Worm (Caenorhabditis elegans) whole organism, dauer: Measurements from ENCODE around the gene C09F12.2.
A peak's percentile ranks its signal among the peaks of the same experiment; 100 is the strongest.

Experiments used
- unc-62 ChIP-seq: sonication (generic microtip); optimal IDR thresholded peaks from 2 replicates; lab custom pipeline; 2017; ENCODE audit warnings: missing biosample characterization, missing genetic modification reagents, missing genetic modification characterization

Gene C09F12.2

ce11 chrX:11079667-11080066, 26.0 kb downstream of the C09F12.2 start, which contains the start of gene W04G3.13:
Gene W04G3.13 (minus strand): TSS chrX:11079767.
- TF ChIP-seq unc-62 (GFP tag; lab: Kevin White, UChicago): no peak

- no peak for TF ChIP-seq unc-62 (GFP tag; lab: Kevin White, UChicago)
Measured at ce11 chrX:11080170-11080728, 26.5 kb downstream of the C09F12.2 start, which contains the start of gene sulp-7. Gene sulp-7 (plus strand): TSS chrX:11080678.

- no peak for TF ChIP-seq unc-62 (GFP tag; lab: Kevin White, UChicago)
Measured at ce11 chrX:11085162-11085561, 31.4 kb downstream of the C09F12.2 start, which contains the start of gene W04G3.7. Gene W04G3.7 (minus strand): TSS chrX:11085262.

- TF ChIP-seq unc-62 (GFP tag; lab: Kevin White, UChicago): no peak
Measured at ce11 chrX:11088952-11089351, 35.2 kb downstream of the C09F12.2 start, which contains the start of gene W04G3.11. Gene W04G3.11 (plus strand): TSS chrX:11089195.

ce11 chrX:11093985-11094593, 40.4 kb downstream of the C09F12.2 start:
- TF ChIP-seq unc-62 (GFP tag; lab: Kevin White, UChicago): peak; percentile 69

ce11 chrX:11095480-11095879, 41.8 kb downstream of the C09F12.2 start:
- no peak for TF ChIP-seq unc-62 (GFP tag; lab: Kevin White, UChicago)

- no peak for TF ChIP-seq unc-62 (GFP tag; lab: Kevin White, UChicago)
Measured at ce11 chrX:11097343-11097742, 43.6 kb downstream of the C09F12.2 start.

ce11 chrX:11098086-11098485, 44.4 kb downstream of the C09F12.2 start, which contains the start of gene W02H3.3:
Gene W02H3.3 (minus strand): TSS chrX:11098186.
- TF ChIP-seq unc-62 (GFP tag; lab: Kevin White, UChicago): no peak

ce11 chrX:11103173-11103572, 49.5 kb downstream of the C09F12.2 start:
- TF ChIP-seq unc-62 (GFP tag; lab: Kevin White, UChicago): no peak

- TF ChIP-seq unc-62 (GFP tag; lab: Kevin White, UChicago): no peak
Measured at ce11 chrX:11104883-11105629, 51.3 kb downstream of the C09F12.2 start, which contains the start of gene W02H3.1. Gene W02H3.1 (minus strand): TSS chrX:11105460.
